Fruit fly (Drosophila melanogaster): Measurements from ENCODE around the gene Dim1.

The Dim1 gene

dm6 chr2L:4448582-4449016 lies 45.5 kb downstream of the Dim1 start, which contains the start of gene MFS18:
Gene MFS18 (minus strand): TSS chr2L:4448635.
- TF ChIP-seq CG12768 (GFP tag; optimal IDR thresholded peaks at IDR 0.05) (peak; percentile 95), Hr96 (GFP tag; optimal IDR thresholded peaks at IDR 0.05) (no peak), Clk (GFP tag; optimal IDR thresholded peaks at IDR 0.05) (peak; percentile 58), CG7101 (tag; optimal IDR thresholded peaks at IDR 0.05) (peak; percentile 94), ovo (GFP tag; optimal IDR thresholded peaks at IDR 0.05) (peak; percentile 77), toe (GFP tag; optimal IDR thresholded peaks at IDR 0.05) (no peak), cic (GFP tag; optimal IDR thresholded peaks at IDR 0.05) (peak; percentile 54), Mnt (GFP tag; optimal IDR thresholded peaks at IDR 0.05) (peak; percentile 91), kay (GFP tag; ENCODE audit: borderline replicate concordance) (no peak), CG5204 (GFP tag; optimal IDR thresholded peaks at IDR 0.05) (no peak), CG33017 (tag; optimal IDR thresholded peaks at IDR 0.05) (peak; percentile 93), Crg-1 (GFP tag; optimal IDR thresholded peaks at IDR 0.05) (peak; percentile 57), pad (GFP tag; optimal IDR thresholded peaks at IDR 0.05) (peak; percentile 76), CG14711 (tag; optimal IDR thresholded peaks at IDR 0.05) (peak; percentile 97), CG7045 (GFP tag; optimal IDR thresholded peaks at IDR 0.05) (peak; percentile 81), cnc (optimal IDR thresholded peaks at IDR 0.05) (no peak), tj (GFP tag; optimal IDR thresholded peaks at IDR 0.05) (peak; percentile 63), CG11617 (GFP tag; optimal IDR thresholded peaks at IDR 0.05) (peak; percentile 90), bab1 (GFP tag; optimal IDR thresholded peaks at IDR 0.05) (peak; percentile 96), CG1620 (GFP tag; optimal IDR thresholded peaks at IDR 0.05) (peak; percentile 58)

dm6 chr2L:4452798-4453197 lies 49.7 kb downstream of the Dim1 start, which contains the start of gene CG15439:
Gene CG15439 (minus strand): TSS chr2L:4453038.
- TF ChIP-seq bab1 (GFP tag; optimal IDR thresholded peaks at IDR 0.05) (no peak), Mnt (GFP tag; optimal IDR thresholded peaks at IDR 0.05) (no peak), CG11617 (GFP tag; optimal IDR thresholded peaks at IDR 0.05) (no peak), CG12768 (GFP tag; optimal IDR thresholded peaks at IDR 0.05) (no peak), cnc (optimal IDR thresholded peaks at IDR 0.05) (no peak), Clk (GFP tag; optimal IDR thresholded peaks at IDR 0.05) (no peak), CG14711 (tag; optimal IDR thresholded peaks at IDR 0.05) (no peak), Hr96 (GFP tag; optimal IDR thresholded peaks at IDR 0.05) (no peak), CG1620 (GFP tag; optimal IDR thresholded peaks at IDR 0.05) (no peak), CG7045 (GFP tag; optimal IDR thresholded peaks at IDR 0.05) (no peak), kay (GFP tag; ENCODE audit: borderline replicate concordance) (no peak), cic (GFP tag; optimal IDR thresholded peaks at IDR 0.05) (no peak), pad (GFP tag; optimal IDR thresholded peaks at IDR 0.05) (no peak), CG7101 (tag; optimal IDR thresholded peaks at IDR 0.05) (no peak), CG33017 (tag; optimal IDR thresholded peaks at IDR 0.05) (no peak), tj (GFP tag; optimal IDR thresholded peaks at IDR 0.05) (no peak), ovo (GFP tag; optimal IDR thresholded peaks at IDR 0.05) (no peak), Crg-1 (GFP tag; optimal IDR thresholded peaks at IDR 0.05) (no peak), CG5204 (GFP tag; optimal IDR thresholded peaks at IDR 0.05) (no peak)

Measured in whole organism, adult.